Fruit fly (Drosophila melanogaster): ENCODE measurements around the gene promL.

Gene promL

DNA sequence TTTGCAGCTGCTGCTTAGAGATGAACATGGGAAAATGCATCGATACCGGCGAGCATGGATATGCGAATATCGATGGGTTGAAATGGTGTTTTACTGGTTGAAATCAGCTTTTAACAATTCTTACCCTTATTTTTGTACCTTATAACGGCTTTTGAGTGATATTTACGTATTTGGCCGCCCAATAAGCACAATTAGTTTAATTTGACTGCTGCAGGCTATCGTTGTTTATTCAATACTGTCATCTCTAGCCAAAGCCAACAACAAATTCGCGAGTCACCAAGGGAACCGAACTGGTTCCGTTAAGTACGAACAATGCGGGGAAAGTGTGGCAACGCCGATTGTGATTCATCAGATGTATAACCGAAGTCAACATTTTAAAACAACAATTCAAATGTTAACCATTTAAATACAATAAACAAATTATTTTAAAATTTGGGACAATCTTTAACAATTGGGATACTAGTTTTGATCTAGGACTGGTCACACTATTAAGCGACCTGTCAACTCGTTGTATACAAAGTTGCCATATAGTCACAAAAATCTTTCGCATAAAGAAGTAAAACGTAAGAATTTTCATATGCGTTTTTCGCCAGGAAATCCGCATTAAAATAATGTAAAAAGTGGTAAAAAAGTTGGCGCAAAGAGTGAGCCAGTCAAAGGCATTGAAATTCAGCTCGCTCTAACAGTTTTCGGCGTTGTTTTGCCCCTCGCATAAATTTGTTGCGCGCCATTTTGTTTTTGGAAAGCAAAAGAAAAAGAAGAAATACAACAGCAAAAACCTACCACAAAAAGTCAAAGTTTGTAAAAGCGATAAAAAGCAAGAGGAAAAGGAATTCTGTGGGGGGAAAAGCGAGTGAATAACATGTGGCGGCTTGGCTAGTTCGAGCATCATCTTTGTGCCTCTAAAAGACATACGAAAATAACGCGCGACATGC lies 20.9 kb upstream of the promL start, which contains the start of the genes Usp5 and BtbVII:
Gene Usp5 (minus strand): TSS at position 234 of the 935 bp plus-strand sequence.
Gene BtbVII (plus strand): TSS at position 522 of the 935 bp plus-strand sequence.
- TF ChIP-seq h (optimal IDR thresholded peaks at IDR 0.05) (no peak), Sin3A (optimal IDR thresholded peaks at IDR 0.05) (no peak), Myc (optimal IDR thresholded peaks at IDR 0.05) (no peak), ttk (optimal IDR thresholded peaks at IDR 0.05) (no peak), psq (optimal IDR thresholded peaks at IDR 0.05) (no peak), insv (optimal IDR thresholded peaks at IDR 0.05) (no peak)

dm6 chr3L:3143383-3143962 lies 15.9 kb upstream of the promL start, which contains the start of the genes CG11537 and Alg2:
CG11537 (minus strand) TSS chr3L:3143457.
Alg2 (plus strand) TSS chr3L:3143808.
- no peak for TF ChIP-seq insv (optimal IDR thresholded peaks at IDR 0.05)
- no peak for TF ChIP-seq psq (optimal IDR thresholded peaks at IDR 0.05)
- TF ChIP-seq Myc (optimal IDR thresholded peaks at IDR 0.05) = no peak
- no peak for TF ChIP-seq ttk (optimal IDR thresholded peaks at IDR 0.05)
- TF ChIP-seq Sin3A (optimal IDR thresholded peaks at IDR 0.05) = no peak
- TF ChIP-seq h (optimal IDR thresholded peaks at IDR 0.05) = no peak

DNA sequence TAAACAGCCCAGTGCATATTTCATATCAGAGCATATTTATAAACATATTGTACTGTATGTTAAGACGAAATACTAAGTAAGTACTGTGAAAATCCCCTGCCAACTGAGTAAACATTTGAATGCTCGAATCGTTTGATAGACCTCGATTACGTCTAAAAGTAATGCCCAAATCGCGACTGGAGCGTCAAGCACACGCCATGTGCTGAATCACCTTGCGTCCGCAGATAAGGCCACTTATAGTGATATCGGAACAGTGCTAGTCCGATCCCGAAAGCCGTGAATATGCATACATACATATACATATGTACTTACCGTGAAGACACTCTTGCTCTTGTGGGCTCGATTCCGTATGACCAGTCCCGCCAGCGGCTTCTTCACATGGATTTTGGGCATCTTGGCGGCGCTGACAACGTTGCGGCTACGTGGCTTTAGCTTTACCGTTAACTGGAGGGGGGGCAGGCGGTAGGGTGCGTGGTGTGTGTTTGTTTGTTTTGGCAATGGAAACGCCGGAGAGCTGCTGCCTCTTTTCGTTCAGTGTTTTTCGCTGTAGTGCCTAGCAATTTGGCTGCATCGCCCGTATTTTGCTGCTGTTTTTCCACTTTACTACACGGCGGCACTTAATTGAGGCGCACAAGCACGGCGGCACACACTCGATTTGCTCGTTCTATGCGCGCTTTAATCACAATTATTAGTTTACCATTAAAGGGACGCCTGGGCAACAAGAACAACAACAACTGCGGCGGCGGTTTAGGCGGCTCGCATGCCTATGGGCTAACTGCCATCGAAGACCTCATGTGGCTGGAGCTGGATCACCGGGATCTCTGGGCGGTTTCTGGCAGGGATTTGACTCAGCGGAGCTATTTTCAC lies 15.2 kb upstream of the promL start:
- no peak for TF ChIP-seq psq (optimal IDR thresholded peaks at IDR 0.05)
- no peak for TF ChIP-seq insv (optimal IDR thresholded peaks at IDR 0.05)
- TF ChIP-seq Sin3A (optimal IDR thresholded peaks at IDR 0.05) = no peak

- TF ChIP-seq psq (optimal IDR thresholded peaks at IDR 0.05) = no peak
Observed at dm6 chr3L:3141411-3141810, 13.9 kb upstream of the promL start.

dm6 chr3L:3134064-3134545 lies 6.6 kb upstream of the promL start:
- TF ChIP-seq insv (optimal IDR thresholded peaks at IDR 0.05) (no peak), Myc (optimal IDR thresholded peaks at IDR 0.05) (no peak), Sin3A (optimal IDR thresholded peaks at IDR 0.05) (no peak), psq (optimal IDR thresholded peaks at IDR 0.05) (no peak), h (optimal IDR thresholded peaks at IDR 0.05) (no peak), ttk (optimal IDR thresholded peaks at IDR 0.05) (no peak)

- TF ChIP-seq insv (optimal IDR thresholded peaks at IDR 0.05) (no peak), Myc (optimal IDR thresholded peaks at IDR 0.05) (no peak), ttk (optimal IDR thresholded peaks at IDR 0.05) (no peak), psq (optimal IDR thresholded peaks at IDR 0.05) (no peak), Sin3A (optimal IDR thresholded peaks at IDR 0.05) (no peak)
Observed at dm6 chr3L:3126478-3126877, 1.0 kb downstream of the promL start.

DNA sequence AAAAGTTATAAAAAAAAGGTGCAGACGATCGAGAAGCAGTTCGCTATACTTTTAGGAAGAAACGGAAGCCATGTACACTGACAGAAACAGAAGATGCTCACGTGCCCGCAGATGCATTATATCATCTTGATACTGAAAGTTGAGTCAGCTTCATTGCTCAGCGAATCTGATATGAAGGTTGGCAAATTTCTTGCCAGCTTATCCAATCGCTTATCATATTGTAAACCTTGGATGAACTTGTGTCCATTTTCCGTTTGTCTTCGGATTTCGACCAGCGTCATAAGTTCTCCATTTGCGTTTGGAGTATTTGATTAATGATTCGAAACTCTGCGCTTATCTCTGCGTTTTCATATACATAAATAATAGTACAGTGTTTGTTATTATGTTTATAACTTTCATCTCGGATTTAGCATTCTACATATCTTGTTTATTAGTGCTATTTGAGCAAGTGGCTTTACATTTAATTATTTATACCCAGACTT lies 1.8 kb downstream of the promL start:
- no peak for TF ChIP-seq psq (optimal IDR thresholded peaks at IDR 0.05)
- TF ChIP-seq ttk (optimal IDR thresholded peaks at IDR 0.05) = no peak
- TF ChIP-seq h (optimal IDR thresholded peaks at IDR 0.05) = no peak
- TF ChIP-seq insv (optimal IDR thresholded peaks at IDR 0.05) = no peak
- TF ChIP-seq Sin3A (optimal IDR thresholded peaks at IDR 0.05) = no peak
- TF ChIP-seq Myc (optimal IDR thresholded peaks at IDR 0.05) = no peak

- TF ChIP-seq Sin3A (optimal IDR thresholded peaks at IDR 0.05) = no peak
- TF ChIP-seq ttk (optimal IDR thresholded peaks at IDR 0.05) = no peak
- no peak for TF ChIP-seq Myc (optimal IDR thresholded peaks at IDR 0.05)
- TF ChIP-seq insv (optimal IDR thresholded peaks at IDR 0.05) = no peak
- TF ChIP-seq h (optimal IDR thresholded peaks at IDR 0.05) = no peak
- no peak for TF ChIP-seq psq (optimal IDR thresholded peaks at IDR 0.05)
Observed at dm6 chr3L:3124939-3125648, 2.4 kb downstream of the promL start.

DNA sequence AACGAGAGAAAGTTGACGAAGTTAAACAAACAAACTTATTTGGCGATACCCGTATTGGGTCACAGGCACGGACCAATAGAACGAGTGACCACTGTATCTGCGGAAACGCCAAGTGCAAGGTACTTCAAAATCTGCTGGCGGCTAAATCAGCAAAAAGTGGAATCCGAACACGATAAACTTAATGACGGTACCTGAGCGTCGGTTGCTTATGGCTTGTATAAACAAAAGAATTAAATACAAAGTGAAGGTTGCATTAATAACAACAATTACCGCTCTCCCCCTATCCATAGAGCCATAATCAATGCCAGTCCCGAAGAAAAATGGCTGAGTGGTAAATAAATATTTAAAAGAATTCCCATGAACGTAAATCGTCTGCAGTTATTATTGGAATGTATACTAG lies 3.0 kb downstream of the promL start:
- no peak for TF ChIP-seq psq (optimal IDR thresholded peaks at IDR 0.05)
- TF ChIP-seq Myc (optimal IDR thresholded peaks at IDR 0.05) = no peak
- no peak for TF ChIP-seq ttk (optimal IDR thresholded peaks at IDR 0.05)

DNA sequence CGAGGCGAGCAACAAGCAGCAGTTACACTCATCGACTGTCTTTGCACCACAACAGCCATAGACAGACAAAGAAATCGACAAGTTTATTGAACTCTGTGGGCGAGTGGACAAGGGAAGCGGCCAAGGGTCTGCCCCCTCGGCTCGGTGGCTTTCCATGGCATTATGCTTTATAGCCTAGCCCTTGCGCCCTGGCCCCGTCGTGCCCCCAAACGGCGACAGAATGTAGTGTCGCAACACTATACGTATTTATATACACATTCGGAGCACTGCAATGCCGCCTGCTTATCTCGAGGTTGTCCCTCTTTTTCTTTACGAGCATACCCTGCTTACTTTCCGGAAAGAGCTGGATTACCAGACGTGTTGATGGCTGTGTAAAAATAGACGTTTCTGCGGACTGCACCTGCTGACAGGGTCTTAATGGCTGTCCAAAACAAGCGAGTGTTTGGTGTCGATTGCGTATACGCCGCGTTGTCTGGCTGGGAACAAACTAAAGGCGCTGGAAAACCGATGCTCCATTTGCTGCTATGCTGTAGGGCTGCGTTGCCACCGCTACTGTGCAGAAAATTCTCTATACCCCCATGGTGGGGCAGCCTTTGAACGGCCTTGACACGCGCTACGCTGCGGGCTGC lies 4.7 kb downstream of the promL start:
- TF ChIP-seq Myc (optimal IDR thresholded peaks at IDR 0.05) = no peak
- no peak for TF ChIP-seq h (optimal IDR thresholded peaks at IDR 0.05)
- no peak for TF ChIP-seq insv (optimal IDR thresholded peaks at IDR 0.05)
- no peak for TF ChIP-seq ttk (optimal IDR thresholded peaks at IDR 0.05)
- no peak for TF ChIP-seq psq (optimal IDR thresholded peaks at IDR 0.05)
- no peak for TF ChIP-seq Sin3A (optimal IDR thresholded peaks at IDR 0.05)

Measured in Kc167 (cell line).